Worm (Caenorhabditis elegans) whole organism, L1 larva: ENCODE measurements around the gene T07D3.4.
"Not testable (repeated sequence)": the region's sequence is repeated elsewhere in the genome, so short reads cannot be mapped to it uniquely, and the experiment has no call there.

ENCODE experiments used
- C16A3.4 ChIP-seq: fragments of 150-350 bp; optimal IDR thresholded peaks from 2 replicates; lab custom pipeline; 2014; ENCODE audit warnings: missing biosample characterization, missing genetic modification characterization
- F16B12.6 ChIP-seq: fragments of 150-350 bp; optimal IDR thresholded peaks from 2 replicates; lab custom pipeline; 2014; ENCODE audit warnings: missing biosample characterization, missing genetic modification characterization
- Y116A8C.19 ChIP-seq: sonication (generic microtip); optimal IDR thresholded peaks from 2 replicates; lab custom pipeline; 2016; ENCODE audit warnings: missing compliant biosample characterization, missing genetic modification characterization, borderline replicate concordance
- alr-1 ChIP-seq: fragments of 200-800 bp; sonication (Bioruptor generic); optimal IDR thresholded peaks from 2 replicates; lab custom pipeline; 2018; ENCODE audit warnings: borderline replicate concordance, mild to moderate bottlenecking, missing genetic modification characterization, missing compliant biosample characterization
- aly-2 ChIP-seq: fragments of 150-350 bp; optimal IDR thresholded peaks from 2 replicates; lab custom pipeline; 2014; ENCODE audit warnings: missing biosample characterization, missing genetic modification characterization
- ama-1 ChIP-seq: fragments of 150-350 bp; optimal IDR thresholded peaks from 2 replicates; lab custom pipeline; 2014
- blmp-1 ChIP-seq: fragments of 150-350 bp; optimal IDR thresholded peaks from 2 replicates; lab custom pipeline; 2014; ENCODE audit warnings: missing biosample characterization, missing genetic modification characterization
- ceh-63 ChIP-seq: fragments of 200-800 bp; sonication (Bioruptor generic); optimal IDR thresholded peaks from 2 replicates; lab custom pipeline; 2018; ENCODE audit warnings: mild to moderate bottlenecking, missing genetic modification characterization, missing compliant biosample characterization
- ceh-82 ChIP-seq, 3 experiments: fragments of 150-350 bp in 1 of 3; sonication (generic microtip) in 2 of 3; optimal IDR thresholded peaks; 2 replicates each; lab custom pipeline; 2014 to 2017; ENCODE audit warnings: missing biosample characterization in 3 of 3, missing genetic modification characterization in 3 of 3
- dpl-1 ChIP-seq, 3 experiments: fragments of 150-350 bp in 2 of 3; sonication (generic microtip) in 1 of 3; optimal IDR thresholded peaks; 2 replicates each; lab custom pipeline; 2014 to 2017; ENCODE audit warnings: missing biosample characterization in 3 of 3, missing genetic modification characterization in 3 of 3, missing genetic modification reagents in 3 of 3
- dsc-1 ChIP-seq: sonication (generic microtip); optimal IDR thresholded peaks from 2 replicates; lab custom pipeline; 2016; ENCODE audit warnings: mild to moderate bottlenecking, missing genetic modification characterization, missing compliant biosample characterization
- efl-3 ChIP-seq: fragments of 200-800 bp; sonication (Bioruptor generic); optimal IDR thresholded peaks from 2 replicates; lab custom pipeline; 2018; ENCODE audit warnings: mild to moderate bottlenecking, missing genetic modification characterization, missing compliant biosample characterization
- elt-2 ChIP-seq: sonication (generic microtip); optimal IDR thresholded peaks from 2 replicates; lab custom pipeline; 2016; ENCODE audit warnings: missing genetic modification characterization, mild to moderate bottlenecking, inconsistent platforms, missing compliant biosample characterization, missing genetic modification reagents
- elt-3 ChIP-seq, 6 experiments: fragments of 150-350 bp in 1 of 6; sonication (generic microtip); optimal IDR thresholded peaks; 2 replicates each; lab custom pipeline; 2017 to 2018; ENCODE audit warnings: missing biosample characterization in 6 of 6, missing genetic modification characterization in 6 of 6, inconsistent platforms in 1 of 6
- ets-5 ChIP-seq: fragments of 200-800 bp; sonication (Bioruptor generic); IDR thresholded peaks from 2 replicates; pipeline ENCODE4 v1.3.6; 2022; ENCODE audit warnings: missing genetic modification characterization, missing compliant biosample characterization
- fkh-10 ChIP-seq: sonication (generic microtip); optimal IDR thresholded peaks from 2 replicates; lab custom pipeline; 2017; ENCODE audit warnings: missing biosample characterization, missing genetic modification reagents, missing genetic modification characterization
- fkh-4 ChIP-seq: sonication (generic microtip); optimal IDR thresholded peaks from 2 replicates; lab custom pipeline; 2016; ENCODE audit warnings: missing compliant biosample characterization, missing genetic modification characterization, borderline replicate concordance
- hpl-2 ChIP-seq: fragments of 150-350 bp; optimal IDR thresholded peaks from 2 replicates; lab custom pipeline; 2014; ENCODE audit warnings: missing biosample characterization, missing genetic modification reagents, missing genetic modification characterization
- isw-1 ChIP-seq: fragments of 200-800 bp; sonication (Bioruptor generic); IDR thresholded peaks from 2 replicates; pipeline ENCODE4 v1.3.6; 2022; ENCODE audit warnings: missing genetic modification characterization, missing compliant biosample characterization
- jun-1 ChIP-seq: fragments of 150-350 bp; optimal IDR thresholded peaks from 2 replicates; lab custom pipeline; 2014; ENCODE audit warnings: missing biosample characterization, missing genetic modification reagents, missing genetic modification characterization
- lin-15B ChIP-seq: fragments of 150-350 bp; sonication (generic microtip); optimal IDR thresholded peaks from 3 replicates; lab custom pipeline; 2014; ENCODE audit warnings: missing biosample characterization, missing genetic modification characterization
- lin-35 ChIP-seq, 2 experiments: fragments of 150-350 bp; optimal IDR thresholded peaks; 2 replicates each; lab custom pipeline; 2014; ENCODE audit warnings: missing biosample characterization in 2 of 2, missing genetic modification characterization in 2 of 2, missing genetic modification reagents in 2 of 2
- lin-39 ChIP-seq: fragments of 150-350 bp; optimal IDR thresholded peaks from 2 replicates; lab custom pipeline; 2014; ENCODE audit warnings: missing biosample characterization, missing genetic modification reagents, missing genetic modification characterization
- lir-3 ChIP-seq: sonication (generic microtip); optimal IDR thresholded peaks from 2 replicates; lab custom pipeline; 2016; ENCODE audit warnings: mild to moderate bottlenecking, missing genetic modification characterization, moderate library complexity, missing compliant biosample characterization; ENCODE audit not compliant: poor library complexity
- mab-9 ChIP-seq: fragments of 200-800 bp; sonication (Bioruptor generic); IDR thresholded peaks from 2 replicates; pipeline ENCODE4 v1.3.6; 2022; ENCODE audit warnings: missing genetic modification reagents, missing genetic modification characterization, missing compliant biosample characterization
- mdl-1 ChIP-seq, 2 experiments: fragments of 150-350 bp; optimal IDR thresholded peaks; 2 replicates each; lab custom pipeline; 2014 to 2017; ENCODE audit warnings: missing biosample characterization in 2 of 2, missing genetic modification characterization in 2 of 2, inconsistent platforms in 1 of 2
- nhr-12 ChIP-seq: sonication (generic microtip); optimal IDR thresholded peaks from 2 replicates; lab custom pipeline; 2017; ENCODE audit warnings: missing biosample characterization, missing genetic modification characterization
- nhr-237 ChIP-seq: fragments of 150-350 bp; optimal IDR thresholded peaks from 2 replicates; lab custom pipeline; 2014; ENCODE audit warnings: missing biosample characterization, missing genetic modification characterization
- nhr-47 ChIP-seq: sonication (generic microtip); optimal IDR thresholded peaks from 2 replicates; lab custom pipeline; 2016; ENCODE audit warnings: mild to moderate bottlenecking, missing genetic modification characterization, moderate library complexity, missing compliant biosample characterization
- nhr-76 ChIP-seq: sonication (generic microtip); optimal IDR thresholded peaks from 2 replicates; lab custom pipeline; 2017; ENCODE audit warnings: missing biosample characterization, missing genetic modification characterization
- nhr-84 ChIP-seq: sonication (generic microtip); optimal IDR thresholded peaks from 2 replicates; lab custom pipeline; 2017; ENCODE audit warnings: missing biosample characterization, missing genetic modification characterization
- nhr-90 ChIP-seq: sonication (generic microtip); optimal IDR thresholded peaks from 2 replicates; lab custom pipeline; 2016; ENCODE audit warnings: mild to moderate bottlenecking, missing genetic modification characterization, missing compliant biosample characterization; ENCODE audit not compliant: poor library complexity
- pax-3 ChIP-seq: fragments of 200-800 bp; sonication (Bioruptor generic); optimal IDR thresholded peaks from 2 replicates; lab custom pipeline; 2018; ENCODE audit warnings: mild to moderate bottlenecking, missing genetic modification characterization, moderate library complexity, missing compliant biosample characterization
- pqm-1 ChIP-seq: sonication (generic microtip); optimal IDR thresholded peaks from 3 replicates; lab custom pipeline; 2017; ENCODE audit warnings: missing biosample characterization, missing genetic modification characterization
- skn-1 ChIP-seq: fragments of 150-350 bp; optimal IDR thresholded peaks from 2 replicates; lab custom pipeline; 2014; ENCODE audit warnings: missing biosample characterization, missing genetic modification characterization
- snpc-4 ChIP-seq: fragments of 150-350 bp; optimal IDR thresholded peaks from 2 replicates; lab custom pipeline; 2014; ENCODE audit warnings: missing biosample characterization, missing genetic modification characterization
- sox-4 ChIP-seq: sonication (generic microtip); optimal IDR thresholded peaks from 2 replicates; lab custom pipeline; 2016; ENCODE audit warnings: missing genetic modification characterization, missing compliant biosample characterization
- sup-37 ChIP-seq: fragments of 200-800 bp; sonication (Bioruptor generic); optimal IDR thresholded peaks from 2 replicates; lab custom pipeline; 2018; ENCODE audit warnings: mild to moderate bottlenecking, missing genetic modification characterization, missing compliant biosample characterization
- unc-130 ChIP-seq: fragments of 150-350 bp; optimal IDR thresholded peaks from 2 replicates; lab custom pipeline; 2017; ENCODE audit warnings: missing biosample characterization, missing genetic modification characterization, inconsistent platforms
- vab-15 ChIP-seq: sonication (generic microtip); optimal IDR thresholded peaks from 2 replicates; lab custom pipeline; 2017; ENCODE audit warnings: missing genotype, mild to moderate bottlenecking, missing genetic modification characterization, missing compliant biosample characterization
- xbp-1 ChIP-seq: sonication (generic microtip); optimal IDR thresholded peaks from 2 replicates; lab custom pipeline; 2016; ENCODE audit warnings: missing genetic modification characterization, missing compliant biosample characterization
- zip-4 ChIP-seq: fragments of 200-800 bp; sonication (Bioruptor generic); optimal IDR thresholded peaks from 2 replicates; lab custom pipeline; 2018; ENCODE audit warnings: mild to moderate bottlenecking, missing genetic modification characterization, moderate library complexity, missing compliant biosample characterization
- ztf-4 ChIP-seq: fragments of 150-350 bp; optimal IDR thresholded peaks from 2 replicates; lab custom pipeline; 2014; ENCODE audit warnings: missing biosample characterization, missing genetic modification characterization

The T07D3.4 gene

ce11 chrII:848519-848918, 39.6 kb upstream of the T07D3.4 start, which contains the start of the genes acdh-9 and F28A10.13 (continued):
- TF ChIP-seq nhr-12 (tag; lab: Kevin White, UChicago) (no peak), elt-2 (tag; lab: Kevin White, UChicago) (peak; percentile 25), blmp-1 (peak; percentile 59), lin-15B (tag; lab: Kevin White, UChicago) (no peak), C16A3.4 (peak; percentile 4), F16B12.6 (tag; lab: Kevin White, UChicago) (no peak), vab-15 (tag; lab: Kevin White, UChicago) (no peak), pax-3 (tag; lab: Kevin White, UChicago) (no peak), ceh-82 (tag; optimal IDR thresholded peaks at IDR 0.05; lab: Kevin White, UChicago) (no peak), fkh-4 (tag; lab: Kevin White, UChicago) (no peak), lin-39 (no peak), unc-130 (tag; lab: Kevin White, UChicago) (no peak), ztf-4 (tag; lab: Kevin White, UChicago) (peak; percentile 13), Y116A8C.19 (tag; lab: Kevin White, UChicago) (no peak), hpl-2 (GFP tag; lab: Kevin White, UChicago) (no peak), mdl-1 (tag; optimal IDR thresholded peaks at IDR 0.05; lab: Kevin White, UChicago) (peak in 1 of 2 experiments; percentile 91), snpc-4 (tag; lab: Kevin White, UChicago) (peak; percentile 1), dpl-1 (GFP tag; optimal IDR thresholded peaks at IDR 0.05; lab: Kevin White, UChicago) (peak; percentile 21 to 35 (median 29)), dsc-1 (no peak), aly-2 (tag; lab: Kevin White, UChicago) (no peak), nhr-237 (tag; lab: Kevin White, UChicago) (no peak), lin-35 (GFP tag; optimal IDR thresholded peaks at IDR 0.05; lab: Kevin White, UChicago) (peak; percentile 13 to 75), sup-37 (GFP tag; lab: Kevin White, UChicago) (no peak), skn-1 (tag; lab: Kevin White, UChicago) (no peak), jun-1 (tag; lab: Kevin White, UChicago) (no peak), isw-1 (GFP tag; lab: Robert Waterston, UW) (no peak), fkh-10 (GFP tag; lab: Kevin White, UChicago) (no peak), ets-5 (GFP tag; lab: Robert Waterston, UW) (no peak), nhr-76 (no peak), nhr-90 (tag; lab: Kevin White, UChicago) (peak; percentile 37), mab-9 (GFP tag; lab: Robert Waterston, UW) (no peak), ama-1 (no peak), nhr-47 (tag; lab: Kevin White, UChicago) (peak; percentile 16), xbp-1 (tag; lab: Kevin White, UChicago) (no peak), alr-1 (tag; lab: Kevin White, UChicago) (no peak), efl-3 (no peak), sox-4 (no peak), zip-4 (GFP tag; lab: Kevin White, UChicago) (no peak), ceh-63 (GFP tag; lab: Kevin White, UChicago) (no peak), elt-3 (tag; optimal IDR thresholded peaks at IDR 0.05; lab: Kevin White, UChicago) (peak in 1 of 6 experiments; percentile 5), lir-3 (peak; percentile 6), pqm-1 (tag; lab: Kevin White, UChicago) (no peak)

- not testable (repeated sequence) for TF ChIP-seq lin-15B (tag; lab: Kevin White, UChicago); nhr-84 (tag; lab: Kevin White, UChicago); sup-37 (GFP tag; lab: Kevin White, UChicago)
These were observed 37.5 kb upstream of the T07D3.4 start, which contains the start of gene F28A10.5 for ce11 chrII:850567-850966. F28A10.5 (minus strand) TSS chrII:850667.
